Fruit fly (Drosophila melanogaster) whole organism, embryonic: ENCODE data around the gene nkt.

Experiments used
- BEAF-32 ChIP-seq: fragments of 200-800 bp; sonication (Bioruptor generic); optimal IDR thresholded peaks from 3 replicates; lab custom pipeline; 2017; ENCODE audit warnings: missing biosample characterization, missing genetic modification characterization, mild to moderate bottlenecking, moderate library complexity, missing genetic modification reagents
- CG10209 ChIP-seq: fragments of 200-800 bp; sonication (Bioruptor generic); optimal IDR thresholded peaks from 3 replicates; lab custom pipeline; 2017; ENCODE audit warnings: missing biosample characterization, mild to moderate bottlenecking, missing genetic modification characterization, missing genetic modification reagents
- CG10366 ChIP-seq: fragments of 200-800 bp; sonication (Bioruptor generic); IDR thresholded peaks from 2 replicates; pipeline ENCODE4 v1.3.6; 2022; ENCODE audit warnings: missing biosample characterization, missing genetic modification characterization
- CG10543 ChIP-seq: fragments of 200-800 bp; sonication (Bioruptor generic); optimal IDR thresholded peaks from 3 replicates; lab custom pipeline; 2017; ENCODE audit warnings: missing biosample characterization, mild to moderate bottlenecking, missing genetic modification characterization, moderate library complexity
- CG10959 ChIP-seq: fragments of 200-800 bp; sonication (Bioruptor generic); IDR thresholded peaks from 2 replicates; pipeline ENCODE4 v1.3.6; 2022; ENCODE audit warnings: missing biosample characterization, missing genetic modification characterization
- CG10979 ChIP-seq: fragments of 200-800 bp; sonication (Bioruptor generic); optimal IDR thresholded peaks from 2 replicates; lab custom pipeline; 2018; ENCODE audit warnings: missing biosample characterization, mild to moderate bottlenecking, missing genetic modification characterization, moderate library complexity
- CG11695 ChIP-seq: fragments of 200-800 bp; sonication (Bioruptor generic); IDR thresholded peaks from 3 replicates; pipeline ENCODE4 v1.3.6; 2022; ENCODE audit warnings: missing biosample characterization, missing genetic modification characterization
- CG11723 ChIP-seq: fragments of 200-800 bp; sonication (Bioruptor generic); optimal IDR thresholded peaks from 2 replicates; lab custom pipeline; 2017; ENCODE audit warnings: missing biosample characterization, mild to moderate bottlenecking, missing genetic modification characterization
- CG12299 ChIP-seq: fragments of 200-800 bp; sonication (Bioruptor generic); optimal IDR thresholded peaks from 2 replicates; lab custom pipeline; 2018; ENCODE audit warnings: missing biosample characterization, mild to moderate bottlenecking, missing genetic modification characterization
- CG13287 ChIP-seq: fragments of 200-800 bp; sonication (Bioruptor generic); IDR thresholded peaks from 2 replicates; pipeline ENCODE4 v1.3.6; 2022; ENCODE audit warnings: missing biosample characterization, missing genetic modification characterization; ENCODE audit not compliant: partially characterized antibody
- CG16815 ChIP-seq: fragments of 200-800 bp; sonication (Bioruptor generic); optimal IDR thresholded peaks from 3 replicates; lab custom pipeline; 2017; ENCODE audit warnings: missing biosample characterization, mild to moderate bottlenecking, missing genetic modification characterization
- CG17385 ChIP-seq: fragments of 200-800 bp; sonication (Bioruptor generic); optimal IDR thresholded peaks from 3 replicates; lab custom pipeline; 2018; ENCODE audit warnings: missing biosample characterization, mild to moderate bottlenecking, missing genetic modification characterization
- CG17912 ChIP-seq: fragments of 200-800 bp; sonication (Bioruptor generic); optimal IDR thresholded peaks from 2 replicates; lab custom pipeline; 2018; ENCODE audit warnings: missing biosample characterization, mild to moderate bottlenecking, missing genetic modification characterization
- CG2116 ChIP-seq: fragments of 200-800 bp; sonication (Bioruptor generic); optimal IDR thresholded peaks from 3 replicates; lab custom pipeline; 2018; ENCODE audit warnings: missing biosample characterization, mild to moderate bottlenecking, missing genetic modification characterization
- CG31224 ChIP-seq: fragments of 200-800 bp; sonication (Bioruptor generic); IDR thresholded peaks from 2 replicates; pipeline ENCODE4 v1.3.6; 2022; ENCODE audit warnings: missing biosample characterization, missing genetic modification characterization
- CG3163 ChIP-seq: fragments of 200-800 bp; sonication (Bioruptor generic); optimal IDR thresholded peaks from 3 replicates; lab custom pipeline; 2016; ENCODE audit warnings: missing biosample characterization, missing genetic modification characterization
- CG4730 ChIP-seq: fragments of 200-800 bp; sonication (Bioruptor generic); IDR thresholded peaks from 2 replicates; pipeline ENCODE4 v1.3.6; 2022; ENCODE audit warnings: missing biosample characterization, missing genetic modification characterization
- CG5180 ChIP-seq: fragments of 200-800 bp; sonication (Bioruptor generic); optimal IDR thresholded peaks from 3 replicates; lab custom pipeline; 2017; ENCODE audit warnings: missing biosample characterization, missing genetic modification characterization, mild to moderate bottlenecking, moderate library complexity, missing genetic modification reagents
- CG6175 ChIP-seq: fragments of 200-800 bp; sonication (Bioruptor generic); IDR thresholded peaks from 3 replicates; pipeline ENCODE4 v1.3.6; 2022; ENCODE audit warnings: missing biosample characterization, missing genetic modification characterization
- CG6654 ChIP-seq: fragments of 200-800 bp; sonication (Bioruptor generic); optimal IDR thresholded peaks from 2 replicates; lab custom pipeline; 2017; ENCODE audit warnings: missing biosample characterization, mild to moderate bottlenecking, missing genetic modification characterization
- CG8281 ChIP-seq: fragments of 200-800 bp; sonication (Bioruptor generic); optimal IDR thresholded peaks from 2 replicates; lab custom pipeline; 2018; ENCODE audit warnings: missing biosample characterization, mild to moderate bottlenecking, missing genetic modification characterization, moderate library complexity
- Ets97D ChIP-seq: fragments of 200-800 bp; sonication (Bioruptor generic); optimal IDR thresholded peaks from 3 replicates; lab custom pipeline; 2016; ENCODE audit warnings: missing biosample characterization, missing genetic modification characterization
- Hand ChIP-seq: fragments of 200-800 bp; sonication (Bioruptor generic); optimal IDR thresholded peaks from 2 replicates; lab custom pipeline; 2017; ENCODE audit warnings: mild to moderate bottlenecking, missing biosample characterization, missing genetic modification reagents, missing genetic modification characterization
- HmgD ChIP-seq: fragments of 200-800 bp; sonication (Bioruptor generic); optimal IDR thresholded peaks from 3 replicates; lab custom pipeline; 2016; ENCODE audit warnings: missing biosample characterization, missing genetic modification characterization
- Neu2 ChIP-seq: fragments of 200-800 bp; sonication (Bioruptor generic); optimal IDR thresholded peaks from 3 replicates; lab custom pipeline; 2016; ENCODE audit warnings: missing biosample characterization, missing genetic modification characterization, borderline replicate concordance
- Sin3A ChIP-seq: fragments of >200 bp; optimal IDR thresholded peaks from 2 replicates; lab custom pipeline; 2018
- aop ChIP-seq: fragments of 200-800 bp; sonication (Bioruptor generic); IDR thresholded peaks from 2 replicates; pipeline ENCODE4 v1.3.6; 2022; ENCODE audit warnings: missing biosample characterization, missing genetic modification characterization
- chinmo ChIP-seq: fragments of 200-800 bp; sonication (Bioruptor generic); IDR thresholded peaks from 4 replicates; pipeline ENCODE4 v1.3.6; 2022; ENCODE audit warnings: missing biosample characterization, missing genetic modification characterization; ENCODE audit not compliant: partially characterized antibody
- ci ChIP-seq: fragments of 200-800 bp; sonication (Bioruptor generic); IDR thresholded peaks from 3 replicates; pipeline ENCODE4 v1.3.6; 2022; ENCODE audit warnings: missing biosample characterization, missing genetic modification characterization
- dimm ChIP-seq: fragments of 200-800 bp; sonication (Bioruptor generic); IDR thresholded peaks from 2 replicates; pipeline ENCODE4 v1.3.6; 2022; ENCODE audit warnings: missing biosample characterization, missing genetic modification characterization
- ems ChIP-seq: fragments of 200-800 bp; sonication (Bioruptor generic); optimal IDR thresholded peaks from 3 replicates; lab custom pipeline; 2016; ENCODE audit warnings: missing biosample characterization, missing genetic modification characterization
- gro ChIP-seq: fragments of 200-800 bp; sonication (Bioruptor generic); optimal IDR thresholded peaks from 2 replicates; lab custom pipeline; 2016; ENCODE audit warnings: missing biosample characterization, missing genetic modification characterization
- jigr1 ChIP-seq: fragments of 200-800 bp; sonication (Bioruptor generic); IDR thresholded peaks from 3 replicates; pipeline ENCODE4 v1.3.6; 2022; ENCODE audit warnings: missing biosample characterization, missing genetic modification characterization
- knrl ChIP-seq: fragments of 200-800 bp; sonication (Bioruptor generic); IDR thresholded peaks from 3 replicates; pipeline ENCODE4 v1.3.6; 2022; ENCODE audit warnings: missing biosample characterization, missing genetic modification characterization; ENCODE audit not compliant: partially characterized antibody
- lov ChIP-seq, 2 experiments: fragments of 200-800 bp in 1 of 2; fragments of >200 bp in 1 of 2; sonication (Bioruptor generic) in 1 of 2; IDR thresholded peaks in 1 of 2; optimal IDR thresholded peaks in 1 of 2; 2 replicates in 1 of 2; 3 replicates in 1 of 2; pipeline versions ENCODE4 v1.3.6 to Lab custom; 2017 to 2022; ENCODE audit warnings: missing biosample characterization in 1 of 2, missing genetic modification characterization in 1 of 2
- run ChIP-seq: fragments of 200-800 bp; sonication (Bioruptor generic); optimal IDR thresholded peaks from 3 replicates; lab custom pipeline; 2018; ENCODE audit warnings: missing biosample characterization, mild to moderate bottlenecking, missing genetic modification characterization
- salm ChIP-seq: fragments of 200-800 bp; sonication (Bioruptor generic); optimal IDR thresholded peaks from 2 replicates; lab custom pipeline; 2018; ENCODE audit warnings: missing biosample characterization, mild to moderate bottlenecking, missing genetic modification characterization
- sc ChIP-seq, 3 experiments: fragments of >200 bp in 2 of 3; fragments of 200-800 bp in 1 of 3; sonication (Bioruptor generic) in 1 of 3; optimal IDR thresholded peaks; 2 replicates in 2 of 3; 3 replicates in 1 of 3; lab custom pipeline; 2017; ENCODE audit warnings: mild to moderate bottlenecking in 1 of 3, missing biosample characterization in 1 of 3, missing genetic modification characterization in 1 of 3, missing genetic modification reagents in 1 of 3
- schlank ChIP-seq: fragments of 200-800 bp; sonication (Bioruptor generic); optimal IDR thresholded peaks from 2 replicates; lab custom pipeline; 2018; ENCODE audit warnings: missing biosample characterization, mild to moderate bottlenecking, missing genetic modification characterization
- scrt ChIP-seq: fragments of 200-800 bp; sonication (Bioruptor generic); optimal IDR thresholded peaks from 2 replicates; lab custom pipeline; 2018; ENCODE audit warnings: missing biosample characterization, mild to moderate bottlenecking, missing genetic modification characterization, moderate library complexity
- sisA ChIP-seq: fragments of 200-800 bp; sonication (Bioruptor generic); IDR thresholded peaks from 2 replicates; pipeline ENCODE4 v1.3.6; 2022; ENCODE audit warnings: missing biosample characterization, missing genetic modification characterization
- tap ChIP-seq: fragments of 200-800 bp; optimal IDR thresholded peaks from 3 replicates; lab custom pipeline; 2019; ENCODE audit warnings: missing biosample characterization, mild to moderate bottlenecking, missing genetic modification characterization, moderate library complexity
- tin ChIP-seq: fragments of 200-800 bp; sonication (Bioruptor generic); optimal IDR thresholded peaks from 3 replicates; lab custom pipeline; 2016; ENCODE audit warnings: missing biosample characterization, missing genetic modification characterization
- ttk ChIP-seq: fragments of 200-800 bp; sonication (Bioruptor generic); IDR thresholded peaks from 2 replicates; pipeline ENCODE4 v2.1.2; 2022; ENCODE audit warnings: missing biosample characterization, missing genetic modification characterization
- tup ChIP-seq: fragments of 200-800 bp; sonication (Bioruptor generic); optimal IDR thresholded peaks from 2 replicates; lab custom pipeline; 2016; ENCODE audit warnings: missing biosample characterization, mild to moderate bottlenecking, missing genetic modification characterization, moderate library complexity
- vnd ChIP-seq: fragments of 200-800 bp; sonication (Bioruptor generic); IDR thresholded peaks from 3 replicates; pipeline ENCODE4 v1.3.6; 2022; ENCODE audit warnings: missing biosample characterization, missing genetic modification characterization; ENCODE audit not compliant: partially characterized antibody
- vvl ChIP-seq: fragments of 200-800 bp; sonication (Bioruptor generic); IDR thresholded peaks from 2 replicates; pipeline ENCODE4 v1.3.6; 2022; ENCODE audit warnings: missing biosample characterization, missing genetic modification characterization

The nkt gene

dm6 chr3L:11215244-11216121 is 14.3 kb downstream of the nkt start (continued):
- TF ChIP-seq CG17385 (peak; percentile 76), CG31224 (GFP tag; lab: Robert Waterston, UW) (peak; percentile 88), scrt (peak; percentile 75), CG4730 (GFP tag; lab: Robert Waterston, UW) (peak; percentile 89), CG10959 (GFP tag; lab: Robert Waterston, UW) (peak; percentile 79), tup (peak; percentile 82), lov (optimal IDR thresholded peaks at IDR 0.05; lab: Kevin White, UChicago) (no peak), lov (GFP tag; IDR thresholded peaks at IDR 0.05; lab: Robert Waterston, UW) (peak; percentile 87), salm (tag; lab: Kevin White, UChicago) (peak; percentile 56), CG5180 (GFP tag; lab: Kevin White, UChicago) (peak; percentile 74), gro (GFP tag; lab: Kevin White, UChicago) (peak; percentile 94), HmgD (GFP tag; lab: Kevin White, UChicago) (peak; percentile 16), CG6654 (GFP tag; lab: Kevin White, UChicago) (peak; percentile 56), CG17912 (no peak), ci (peak; percentile 93), CG10543 (GFP tag; lab: Kevin White, UChicago) (peak; percentile 67), ttk (GFP tag; lab: Robert Waterston, UW) (peak; percentile 92), run (tag; lab: Kevin White, UChicago) (peak; percentile 52), Sin3A (lab: Kevin White, UChicago) (peak; percentile 17), Ets97D (peak; percentile 62), ems (GFP tag; lab: Kevin White, UChicago) (peak; percentile 92), knrl (GFP tag; lab: Robert Waterston, UW) (no peak), CG10979 (tag; lab: Kevin White, UChicago) (peak; percentile 82), chinmo (GFP tag; lab: Robert Waterston, UW) (0 out of 4 replicates have a peak, but pooled peaks have one; percentile 67), schlank (tag; lab: Kevin White, UChicago) (peak; percentile 86), sc (optimal IDR thresholded peaks at IDR 0.05; lab: Kevin White, UChicago) (no peak), sc (GFP tag; optimal IDR thresholded peaks at IDR 0.05; lab: Kevin White, UChicago) (peak; percentile 71), BEAF-32 (GFP tag; lab: Kevin White, UChicago) (no peak), CG2116 (GFP tag; lab: Kevin White, UChicago) (peak; percentile 69), sisA (peak; percentile 88), vvl (GFP tag; lab: Robert Waterston, UW) (peak; percentile 98), dimm (0 out of 2 replicates have a peak, but pooled peaks have one; percentile 8), CG10366 (peak; percentile 83), CG11723 (GFP tag; lab: Kevin White, UChicago) (peak; percentile 48), Neu2 (GFP tag; lab: Kevin White, UChicago) (peak; percentile 47), aop (GFP tag; lab: Robert Waterston, UW) (no peak), CG11695 (GFP tag; lab: Robert Waterston, UW) (peak; percentile 97), CG12299 (tag; lab: Kevin White, UChicago) (no peak), tin (peak; percentile 79), Hand (GFP tag; lab: Kevin White, UChicago) (peak; percentile 65), CG16815 (peak; percentile 74), CG3163 (peak; percentile 53), tap (tag; lab: Kevin White, UChicago) (peak; percentile 82), vnd (GFP tag; lab: Robert Waterston, UW) (no peak), CG10209 (GFP tag; lab: Kevin White, UChicago) (peak; percentile 89), CG6175 (GFP tag; lab: Robert Waterston, UW) (peak; percentile 92), CG8281 (no peak), jigr1 (peak; percentile 73; the same call in 2 of the 3 replicates), CG13287 (GFP tag; lab: Robert Waterston, UW) (peak; percentile 36; the same call in 1 of the 2 replicates)
